Fruit fly (Drosophila melanogaster): Measurements from ENCODE around the gene Sec71.
A peak's percentile ranks its signal among the peaks of the same experiment; 100 is the strongest.

Gene Sec71

DNA sequence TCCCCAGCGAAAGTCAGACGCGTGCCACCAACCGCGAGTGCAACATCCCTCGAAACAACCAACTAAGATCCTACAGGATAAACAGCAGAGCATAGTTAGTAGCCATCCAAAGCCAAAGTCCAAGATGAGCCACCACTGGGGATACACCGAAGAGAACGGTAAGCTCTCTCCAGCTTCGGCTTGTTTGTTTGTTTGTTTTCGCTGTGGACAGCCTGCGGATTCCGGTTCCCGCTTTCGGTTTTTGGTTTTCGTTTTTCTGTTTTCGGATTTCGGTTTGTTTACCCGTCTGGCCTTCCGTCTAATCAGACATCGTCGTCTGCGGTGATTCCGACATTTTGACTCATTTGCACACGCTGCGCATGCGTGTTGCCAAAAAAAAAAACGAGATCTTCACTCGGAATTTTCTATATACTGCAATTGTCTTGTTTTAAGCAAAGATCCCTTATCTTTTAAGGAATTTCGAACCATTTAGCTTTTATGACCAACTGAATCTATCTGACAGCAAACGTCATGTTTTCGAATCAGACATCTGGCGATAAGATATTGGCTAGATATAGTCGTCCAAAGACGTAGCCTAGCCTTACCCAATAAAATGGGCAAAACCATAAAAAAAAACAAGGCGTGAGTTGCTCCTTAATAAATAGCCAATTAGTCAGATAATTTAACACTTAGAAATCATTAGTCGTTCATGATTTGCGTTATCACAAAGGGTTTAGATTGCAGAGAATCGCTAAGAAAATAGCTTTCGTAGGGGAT lies 10.7 kb downstream of the Sec71 start (continued):
- TF ChIP-seq Hey (tag; optimal IDR thresholded peaks at IDR 0.05) (no peak), oc (tag; optimal IDR thresholded peaks at IDR 0.05) (no peak), CG15269 (tag; optimal IDR thresholded peaks at IDR 0.05) (no peak), Scr (GFP tag; IDR thresholded peaks at IDR 0.05; ENCODE audit: partially characterized antibody) (no peak), CG12942 (GFP tag; optimal IDR thresholded peaks at IDR 0.05) (no peak), CG9932 (GFP tag; IDR thresholded peaks at IDR 0.05) (no peak), lmd (GFP tag; IDR thresholded peaks at IDR 0.05) (no peak), Ptx1 (GFP tag; IDR thresholded peaks at IDR 0.05) (no peak), Drgx (GFP tag; IDR thresholded peaks at IDR 0.05) (no peak), Hmr (GFP tag; optimal IDR thresholded peaks at IDR 0.05) (no peak), BtbVII (GFP tag; optimal IDR thresholded peaks at IDR 0.05) (peak; percentile 10), grn (GFP tag; optimal IDR thresholded peaks at IDR 0.05) (peak; percentile 50), Ssrp (tag; optimal IDR thresholded peaks at IDR 0.05) (no peak), sc (optimal IDR thresholded peaks at IDR 0.05) (no peak), sc (GFP tag; optimal IDR thresholded peaks at IDR 0.05) (no peak), Med (GFP tag) (peak; percentile 64), HHEX (GFP tag; optimal IDR thresholded peaks at IDR 0.05) (peak; percentile 6), gro (GFP tag; optimal IDR thresholded peaks at IDR 0.05) (peak; percentile 31), Jarid2 (GFP tag; optimal IDR thresholded peaks at IDR 0.05) (peak; percentile 25), CG18599 (GFP tag; optimal IDR thresholded peaks at IDR 0.05) (peak; percentile 26), CG1647 (GFP tag; optimal IDR thresholded peaks at IDR 0.05) (no peak), Hr39 (optimal IDR thresholded peaks at IDR 0.05) (no peak), exex (tag; optimal IDR thresholded peaks at IDR 0.05) (peak; percentile 93), Doc2 (GFP tag; IDR thresholded peaks at IDR 0.05) (no peak), E2f1 (GFP tag; IDR thresholded peaks at IDR 0.05) (no peak), CG7987 (GFP tag; optimal IDR thresholded peaks at IDR 0.05) (peak; percentile 94), E2f2 (GFP tag; IDR thresholded peaks at IDR 0.05) (no peak), CG34376 (GFP tag; optimal IDR thresholded peaks at IDR 0.05) (no peak), Hsf (GFP tag; optimal IDR thresholded peaks at IDR 0.05) (no peak), Side (GFP tag; optimal IDR thresholded peaks at IDR 0.05) (no peak), so (GFP tag; IDR thresholded peaks at IDR 0.05) (peak; percentile 22; the same call in 1 of the 3 replicates)

DNA sequence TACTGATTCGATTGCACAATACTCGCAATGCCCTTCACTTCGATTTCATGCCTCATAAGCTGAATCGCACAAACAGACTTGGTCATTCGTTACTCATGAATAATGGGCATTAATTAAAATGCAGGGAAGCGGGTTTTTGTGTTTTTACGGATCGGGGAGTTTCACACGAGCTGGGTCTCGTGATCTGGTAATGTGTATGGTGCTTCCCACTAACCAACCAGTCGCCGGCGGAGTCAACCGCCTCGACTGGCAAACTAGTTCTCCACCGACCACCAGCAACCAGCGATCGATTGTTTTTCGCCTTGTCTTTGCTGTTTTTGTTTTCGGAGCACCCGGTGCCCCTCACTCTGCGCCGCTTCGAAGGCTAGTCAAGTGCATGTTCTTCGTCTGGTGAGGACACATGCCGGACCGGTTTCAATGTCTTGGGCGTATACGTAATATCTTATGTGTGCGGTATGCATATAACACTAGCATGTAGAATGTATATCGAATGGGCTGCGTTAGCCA lies 11.3 kb downstream of the Sec71 start:
- TF ChIP-seq crol (GFP tag; IDR thresholded peaks at IDR 0.05) (peak; percentile 20; the same call in 1 of the 2 replicates), ftz-f1 (GFP tag; optimal IDR thresholded peaks at IDR 0.05) (peak; percentile 14), sqz (GFP tag; optimal IDR thresholded peaks at IDR 0.05) (peak; percentile 50), CG12769 (tag; optimal IDR thresholded peaks at IDR 0.05) (peak; percentile 74), nom (GFP tag; optimal IDR thresholded peaks at IDR 0.05) (peak; percentile 60), Med (GFP tag) (peak; percentile 11), Ets65A (GFP tag) (no peak), chn (GFP tag; optimal IDR thresholded peaks at IDR 0.05) (no peak), Rx (GFP tag; IDR thresholded peaks at IDR 0.05) (no peak), vvl (GFP tag; IDR thresholded peaks at IDR 0.05) (peak; percentile 65), CG7556 (GFP tag; optimal IDR thresholded peaks at IDR 0.05) (no peak), CG11695 (GFP tag; IDR thresholded peaks at IDR 0.05) (no peak), onecut (GFP tag; IDR thresholded peaks at IDR 0.05) (peak; percentile 46; the same call in 1 of the 2 replicates), hbn (GFP tag; IDR thresholded peaks at IDR 0.05; ENCODE audit: partially characterized antibody) (no peak), pfk (GFP tag; optimal IDR thresholded peaks at IDR 0.05) (no peak), Sox102F (GFP tag; optimal IDR thresholded peaks at IDR 0.05) (no peak), chinmo (GFP tag; IDR thresholded peaks at IDR 0.05; ENCODE audit: partially characterized antibody) (peak; percentile 71; the same call in 2 of the 4 replicates), dati (GFP tag; IDR thresholded peaks at IDR 0.05) (0 out of 2 replicates have a peak, but pooled peaks have one; percentile 22), CG10274 (GFP tag; optimal IDR thresholded peaks at IDR 0.05) (peak; percentile 89), CG31224 (GFP tag; IDR thresholded peaks at IDR 0.05) (0 out of 2 replicates have a peak, but pooled peaks have one; percentile 7), Pdp1 (GFP tag; optimal IDR thresholded peaks at IDR 0.05) (peak in 1 of 2 experiments; percentile 56)

All from whole organism, embryonic.